Worm (Caenorhabditis elegans) whole organism, L4/young adult: Measurements from ENCODE around the gene ceh-90.

Source experiments
- W03F9.2 ChIP-seq: fragments of 150-350 bp; optimal IDR thresholded peaks from 2 replicates; lab custom pipeline; 2014; ENCODE audit warnings: missing biosample characterization, missing genetic modification characterization
- dao-5 ChIP-seq: sonication (generic microtip); optimal IDR thresholded peaks from 2 replicates; lab custom pipeline; 2016; ENCODE audit warnings: missing genotype, missing genetic modification characterization, moderate library complexity, missing compliant biosample characterization
- him-1 ChIP-seq: sonication (generic microtip); optimal IDR thresholded peaks from 2 replicates; lab custom pipeline; 2016; ENCODE audit warnings: missing genotype, missing genetic modification reagents, missing genetic modification characterization, missing compliant biosample characterization

DNA sequence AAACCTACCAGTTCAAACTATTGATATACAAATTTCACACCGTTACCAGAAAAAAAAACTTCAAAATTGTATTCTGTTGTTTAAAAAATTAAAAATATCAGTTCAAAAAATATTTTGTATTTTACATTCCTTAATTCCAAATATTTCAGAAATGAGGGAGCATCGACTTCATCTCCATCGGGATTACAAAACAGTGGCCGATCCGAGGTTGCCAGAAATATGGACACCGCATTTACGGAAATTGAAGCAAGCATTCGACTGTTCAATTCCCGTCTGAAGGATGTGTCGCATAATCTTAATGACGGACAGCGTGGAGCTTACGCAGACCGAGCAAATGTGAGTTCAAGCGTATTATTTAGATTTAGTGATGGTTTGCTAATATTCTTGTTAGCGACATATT, 24.1 kb downstream of the ceh-90 start:
- TF ChIP-seq W03F9.2 (tag; lab: Kevin White, UChicago) (no peak), him-1 (tag; lab: Kevin White, UChicago) (no peak), dao-5 (tag; lab: Kevin White, UChicago) (no peak)
